Worm (Caenorhabditis elegans): ENCODE results near the gene Y57A10C.11.

Y57A10C.11 gene

DNA sequence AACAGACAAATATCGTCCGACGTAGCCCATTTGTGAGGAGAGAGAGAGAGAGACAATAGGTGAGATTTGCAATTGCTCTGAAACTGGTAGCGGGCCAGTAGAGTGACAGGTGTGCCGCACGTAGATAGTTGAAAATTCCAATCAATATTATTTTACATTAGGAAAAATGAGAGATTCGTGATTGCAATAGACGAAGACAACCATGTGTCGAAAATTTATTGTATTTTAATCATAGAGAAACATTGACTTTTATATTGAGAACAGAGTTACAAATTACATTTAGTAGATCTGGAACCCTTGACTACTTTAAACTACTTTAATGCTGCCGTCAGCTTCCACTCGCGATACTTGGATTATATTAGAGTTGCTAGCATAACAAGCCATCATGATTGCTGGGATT, 2.3 kb downstream of the Y57A10C.11 start, which contains the start of gene Y57A10C.1:
Y57A10C.1 (minus strand) TSS at position 101 of the 400 bp plus-strand sequence.
- TF ChIP-seq egl-44 (GFP tag; IDR thresholded peaks at IDR 0.05) = no peak
- no peak for TF ChIP-seq lin-40 (tag; optimal IDR thresholded peaks at IDR 0.05)
- TF ChIP-seq attf-5 (GFP tag; optimal IDR thresholded peaks at IDR 0.05) = no peak

DNA sequence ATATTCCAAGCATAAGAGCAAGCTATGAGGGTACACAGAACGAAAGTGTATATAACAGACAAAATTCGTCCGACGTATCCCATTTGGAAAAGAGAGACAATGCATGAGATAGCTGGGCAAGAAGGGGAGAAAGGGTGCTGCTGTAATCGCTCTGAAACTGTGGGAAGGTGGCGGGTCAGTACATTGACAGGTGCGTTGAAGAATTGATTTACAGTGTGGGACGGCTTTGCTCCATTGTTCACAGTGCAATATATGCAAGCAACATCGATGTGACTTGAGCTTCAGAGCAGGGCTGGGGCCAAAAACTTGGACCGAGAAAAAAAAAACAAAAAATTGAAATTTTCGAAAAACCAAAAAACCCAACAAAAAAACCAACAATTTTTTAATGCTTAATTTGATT, 4.6 kb downstream of the Y57A10C.11 start, which contains the start of gene F57G9.3:
F57G9.3 (minus strand) TSS at position 101 of the 400 bp plus-strand sequence.
- TF ChIP-seq F39B2.1 (GFP tag; IDR thresholded peaks at IDR 0.05) (no peak), lin-26 (GFP tag; IDR thresholded peaks at IDR 0.05) (no peak), ztf-6 (GFP tag; IDR thresholded peaks at IDR 0.05) (no peak), F33H1.4 (GFP tag; IDR thresholded peaks at IDR 0.05) (no peak), let-526 (GFP tag; IDR thresholded peaks at IDR 0.05) (no peak), ceh-100 (GFP tag; IDR thresholded peaks at IDR 0.05) (no peak), bed-2 (GFP tag; IDR thresholded peaks at IDR 0.05) (no peak), D2030.7 (GFP tag; IDR thresholded peaks at IDR 0.05) (no peak), atf-7 (tag; optimal IDR thresholded peaks at IDR 0.05) (no peak), ceh-27 (GFP tag; optimal IDR thresholded peaks at IDR 0.05) (no peak), hsf-1 (GFP tag; IDR thresholded peaks at IDR 0.05) (no peak), B0336.3 (GFP tag; IDR thresholded peaks at IDR 0.05) (no peak), mcd-1 (GFP tag; IDR thresholded peaks at IDR 0.05) (no peak), cebp-1 (GFP tag; IDR thresholded peaks at IDR 0.05) (no peak), cebp-1 (tag; optimal IDR thresholded peaks at IDR 0.05) (no peak), F52B5.7 (tag; optimal IDR thresholded peaks at IDR 0.05) (no peak), xnd-1 (tag; optimal IDR thresholded peaks at IDR 0.05) (no peak)

DNA sequence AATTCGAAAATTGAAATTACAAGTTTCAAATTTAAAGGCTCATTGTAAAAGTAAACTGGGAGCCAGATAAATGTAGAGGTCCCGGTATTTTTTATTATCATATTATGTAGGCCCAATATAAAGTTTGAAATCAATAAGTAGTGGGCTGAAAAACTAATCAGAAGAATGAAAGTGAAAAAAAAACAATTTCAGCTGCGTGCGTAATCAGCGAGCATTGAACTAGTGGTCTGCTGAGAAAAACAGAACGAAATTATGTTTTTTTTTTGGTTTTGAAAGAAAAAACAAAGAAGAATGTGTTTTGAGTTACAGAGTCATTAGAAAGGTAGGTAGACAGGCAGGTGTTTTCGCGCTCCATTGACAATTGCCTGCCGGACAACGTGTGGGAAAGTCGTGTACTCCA, 6.0 kb downstream of the Y57A10C.11 start, which contains the start of gene sre-31:
sre-31 (minus strand) TSS at position 101 of the 400 bp plus-strand sequence.
- no peak for TF ChIP-seq attf-5 (GFP tag; optimal IDR thresholded peaks at IDR 0.05)
- TF ChIP-seq hmg-20 (GFP tag; IDR thresholded peaks at IDR 0.05) = no peak
- no peak for TF ChIP-seq bed-2 (GFP tag; IDR thresholded peaks at IDR 0.05)
- TF ChIP-seq madf-6 (GFP tag; IDR thresholded peaks at IDR 0.05) = no peak
- TF ChIP-seq F10E7.11 (tag; optimal IDR thresholded peaks at IDR 0.05) = no peak
- no peak for TF ChIP-seq ets-4 (GFP tag; optimal IDR thresholded peaks at IDR 0.05)
- TF ChIP-seq F23B12.7 (tag; optimal IDR thresholded peaks at IDR 0.05; ENCODE audit: insufficient read depth) = no peak
- no peak for TF ChIP-seq F57C9.4 (tag; optimal IDR thresholded peaks at IDR 0.05)
- no peak for TF ChIP-seq chd-7 (tag; optimal IDR thresholded peaks at IDR 0.05)
- TF ChIP-seq aptf-3 (GFP tag; IDR thresholded peaks at IDR 0.05) = no peak
- TF ChIP-seq gei-17 (GFP tag; optimal IDR thresholded peaks at IDR 0.05) = no peak
- TF ChIP-seq nhr-179 (tag; optimal IDR thresholded peaks at IDR 0.05) = no peak
- TF ChIP-seq mcd-1 (GFP tag; IDR thresholded peaks at IDR 0.05) = no peak
- TF ChIP-seq sdz-38 (tag; optimal IDR thresholded peaks at IDR 0.05) = no peak
- no peak for TF ChIP-seq akir-1 (GFP tag; optimal IDR thresholded peaks at IDR 0.05)
- TF ChIP-seq ztf-3 (GFP tag; optimal IDR thresholded peaks at IDR 0.05) = no peak
- TF ChIP-seq C17E4.6 (GFP tag; IDR thresholded peaks at IDR 0.05) = no peak

DNA sequence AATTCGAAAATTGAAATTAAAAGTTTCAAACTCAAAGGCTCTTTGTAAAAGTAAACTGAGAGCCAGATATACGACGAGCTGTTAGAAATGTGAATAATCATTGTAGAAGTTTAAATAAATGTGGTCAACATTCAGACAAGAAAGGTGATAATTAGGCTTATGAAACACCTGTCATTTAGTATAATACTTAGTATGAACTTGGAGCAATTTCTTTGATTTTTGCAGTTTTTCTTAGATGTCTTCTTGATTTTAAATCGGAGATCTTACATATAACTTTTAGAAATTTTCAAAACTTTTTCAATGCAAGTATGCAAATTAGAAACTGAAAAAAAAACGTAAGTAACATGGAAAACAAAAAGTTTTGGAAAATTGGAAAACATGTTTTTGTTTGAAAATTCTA, 8.3 kb downstream of the Y57A10C.11 start, which contains the start of gene sre-30:
sre-30 (minus strand) TSS at position 101 of the 400 bp plus-strand sequence.
- TF ChIP-seq nhr-120 (GFP tag; IDR thresholded peaks at IDR 0.05) (no peak), B0035.1 (tag; optimal IDR thresholded peaks at IDR 0.05) (no peak), ceh-100 (GFP tag; IDR thresholded peaks at IDR 0.05) (no peak), egrh-3 (GFP tag; IDR thresholded peaks at IDR 0.05) (no peak), F10E7.11 (tag; optimal IDR thresholded peaks at IDR 0.05) (no peak), ceh-58 (GFP tag; IDR thresholded peaks at IDR 0.05) (no peak), T26A5.8 (tag; optimal IDR thresholded peaks at IDR 0.05) (no peak)

All from whole organism, young adult.